Fruit fly (Drosophila melanogaster) whole organism, pupa: ENCODE data around the gene CG3164.

Experiments used
- CG8301 ChIP-seq: fragments of 200-800 bp; sonication (Bioruptor generic); optimal IDR thresholded peaks from 2 replicates; lab custom pipeline; 2018; ENCODE audit warnings: missing biosample characterization, mild to moderate bottlenecking, missing genetic modification characterization
- D1 ChIP-seq: fragments of 200-800 bp; sonication (Bioruptor generic); optimal IDR thresholded peaks from 2 replicates; lab custom pipeline; 2018; ENCODE audit warnings: missing biosample characterization, mild to moderate bottlenecking, missing genetic modification characterization, moderate library complexity
- Ets98B ChIP-seq: fragments of 200-800 bp; sonication (Bioruptor generic); IDR thresholded peaks from 2 replicates; pipeline ENCODE4 v1.3.6; 2022; ENCODE audit warnings: missing biosample characterization, missing genetic modification characterization

DNA sequence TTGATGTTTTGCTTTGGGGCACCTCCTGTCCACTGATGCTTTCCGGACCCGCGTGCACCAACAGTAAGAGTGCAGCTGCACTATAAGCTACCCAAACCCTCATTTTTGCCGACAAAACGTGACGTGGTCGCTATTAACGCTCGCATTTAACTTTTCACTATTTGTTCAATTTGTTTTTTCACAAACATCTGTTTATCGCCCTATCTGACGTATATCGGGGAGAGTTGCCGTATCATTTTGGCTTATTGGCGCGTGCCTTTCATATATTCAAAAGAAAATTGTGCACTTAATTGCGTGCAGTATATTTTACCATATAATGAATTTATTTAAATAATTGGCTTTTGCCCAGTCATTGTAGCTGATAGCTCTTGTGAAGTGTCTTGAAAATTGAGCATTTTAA is 24.1 kb downstream of the CG3164 start, which contains the start of the genes Nhe1 and Sam-S:
- TF ChIP-seq Ets98B: no peak
- TF ChIP-seq D1 (tag; lab: Kevin White, UChicago): no peak
- no peak for TF ChIP-seq CG8301
